Fruit fly (Drosophila melanogaster) whole organism, wandering third instar larva: ENCODE results near the gene CG11986.

Experiments used
- Vsx2 ChIP-seq: fragments of 200-300, 225-300 bp; sonication (Bioruptor generic); optimal IDR thresholded peaks from 2 replicates; lab custom pipeline; 2018; ENCODE audit warnings: missing biosample characterization, missing genetic modification characterization; ENCODE audit not compliant: partially characterized antibody
- br ChIP-seq: fragments of 200-800 bp; sonication (Bioruptor generic); optimal IDR thresholded peaks from 2 replicates; lab custom pipeline; 2016; ENCODE audit warnings: missing biosample characterization, missing genetic modification characterization
- dsf ChIP-seq: sonication (Bioruptor generic); optimal IDR thresholded peaks from 2 replicates; lab custom pipeline; 2016; ENCODE audit warnings: missing biosample characterization, missing genetic modification characterization, borderline replicate concordance
- lola ChIP-seq: fragments of >200 bp; optimal IDR thresholded peaks from 2 replicates; lab custom pipeline; 2017; ENCODE audit warnings: missing biosample characterization, missing genetic modification characterization
- psq ChIP-seq: fragments of 200-800 bp; sonication (Bioruptor generic); optimal IDR thresholded peaks from 3 replicates; lab custom pipeline; 2017; ENCODE audit warnings: missing biosample characterization, mild to moderate bottlenecking, missing genetic modification characterization, moderate library complexity
- tai ChIP-seq: sonication (Bioruptor generic); optimal IDR thresholded peaks from 2 replicates; lab custom pipeline; 2016; ENCODE audit warnings: missing biosample characterization, missing genetic modification characterization

- TF ChIP-seq dsf (GFP tag; lab: Kevin White, UChicago) (no peak), br (GFP tag; lab: Kevin White, UChicago) (no peak), lola (no peak), Vsx2 (GFP tag; lab: Kevin White, UChicago) (no peak), psq (GFP tag; lab: Kevin White, UChicago) (no peak), tai (GFP tag; lab: Kevin White, UChicago) (no peak)
Observed at dm6 chr3R:9002542-9002941, 12.7 kb upstream of the CG11986 start.
